Worm (Caenorhabditis elegans): ENCODE results near the gene C33H5.2.

DNA sequence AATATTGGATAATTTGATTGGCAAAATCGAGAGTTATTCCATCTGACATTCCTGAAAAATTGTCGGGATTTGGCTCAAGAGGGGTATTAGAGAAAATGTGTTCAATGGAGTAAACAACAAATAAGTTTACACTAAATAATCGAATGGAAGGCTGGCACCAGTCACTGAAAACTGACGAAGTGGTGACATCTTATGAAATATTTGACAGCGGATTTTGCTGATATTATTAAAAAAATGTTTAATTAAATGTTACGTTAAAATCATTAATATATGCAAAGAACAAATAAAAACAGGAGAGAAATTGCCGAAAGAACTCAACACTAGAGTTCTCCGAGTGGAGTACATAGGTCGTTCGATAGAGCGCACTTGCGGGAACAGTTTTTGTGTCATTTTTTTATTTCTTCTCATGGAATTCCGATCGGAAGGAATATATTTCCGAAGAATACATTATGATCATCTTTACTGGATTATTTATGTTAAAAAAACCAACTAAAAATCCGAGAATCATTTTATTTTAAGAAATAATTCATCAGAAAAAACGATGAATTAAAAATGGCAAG, 19.3 kb upstream of the C33H5.2 start, which contains the start of gene tag-322:
- TF ChIP-seq nhr-77 (tag; optimal IDR thresholded peaks at IDR 0.05) (peak; percentile 12), nhr-21 (tag; optimal IDR thresholded peaks at IDR 0.05) (peak; percentile 56)

All from whole organism, L2 larva.